Worm (Caenorhabditis elegans) whole organism, L1 larva: ENCODE data around the gene comt-4.
"Not testable (repeated sequence)": the region's sequence is repeated elsewhere in the genome, so short reads cannot be mapped to it uniquely, and the experiment has no call there.

Experiments used
- C04F5.9 ChIP-seq: sonication (generic microtip); optimal IDR thresholded peaks from 2 replicates; lab custom pipeline; 2016; ENCODE audit warnings: missing genetic modification characterization, missing compliant biosample characterization
- C34B4.2 ChIP-seq: sonication (generic microtip); optimal IDR thresholded peaks from 2 replicates; lab custom pipeline; 2017; ENCODE audit warnings: mild to moderate bottlenecking, missing genetic modification characterization, missing compliant biosample characterization
- Y116A8C.19 ChIP-seq: sonication (generic microtip); optimal IDR thresholded peaks from 2 replicates; lab custom pipeline; 2016; ENCODE audit warnings: missing compliant biosample characterization, missing genetic modification characterization, borderline replicate concordance
- blmp-1 ChIP-seq: fragments of 150-350 bp; optimal IDR thresholded peaks from 2 replicates; lab custom pipeline; 2014; ENCODE audit warnings: missing biosample characterization, missing genetic modification characterization
- dpl-1 ChIP-seq, 3 experiments: fragments of 150-350 bp in 2 of 3; sonication (generic microtip) in 1 of 3; optimal IDR thresholded peaks; 2 replicates each; lab custom pipeline; 2014 to 2017; ENCODE audit warnings: missing biosample characterization in 3 of 3, missing genetic modification characterization in 3 of 3, missing genetic modification reagents in 3 of 3
- dsc-1 ChIP-seq: sonication (generic microtip); optimal IDR thresholded peaks from 2 replicates; lab custom pipeline; 2016; ENCODE audit warnings: mild to moderate bottlenecking, missing genetic modification characterization, missing compliant biosample characterization
- efl-1 ChIP-seq, 4 experiments: fragments of 150-350 bp; optimal IDR thresholded peaks in 3 of 4; peaks in 1 of 4; 1 replicate in 1 of 4; 2 replicates in 3 of 4; lab custom pipeline; 2014; ENCODE audit warnings: missing biosample characterization in 2 of 4, missing genetic modification characterization in 2 of 4, missing genetic modification reagents in 2 of 4
- elt-3 ChIP-seq, 6 experiments: fragments of 150-350 bp in 1 of 6; sonication (generic microtip); optimal IDR thresholded peaks; 2 replicates each; lab custom pipeline; 2017 to 2018; ENCODE audit warnings: missing biosample characterization in 6 of 6, missing genetic modification characterization in 6 of 6, inconsistent platforms in 1 of 6
- fkh-4 ChIP-seq: sonication (generic microtip); optimal IDR thresholded peaks from 2 replicates; lab custom pipeline; 2016; ENCODE audit warnings: missing compliant biosample characterization, missing genetic modification characterization, borderline replicate concordance
- fkh-8 ChIP-seq: sonication (generic microtip); optimal IDR thresholded peaks from 2 replicates; lab custom pipeline; 2016; ENCODE audit warnings: mild to moderate bottlenecking, missing genetic modification characterization, missing compliant biosample characterization
- hlh-4 ChIP-seq: sonication (generic microtip); optimal IDR thresholded peaks from 2 replicates; lab custom pipeline; 2016; ENCODE audit warnings: mild to moderate bottlenecking, missing genetic modification characterization, missing compliant biosample characterization
- hpl-2 ChIP-seq: fragments of 150-350 bp; optimal IDR thresholded peaks from 2 replicates; lab custom pipeline; 2014; ENCODE audit warnings: missing biosample characterization, missing genetic modification reagents, missing genetic modification characterization
- jun-1 ChIP-seq: fragments of 150-350 bp; optimal IDR thresholded peaks from 2 replicates; lab custom pipeline; 2014; ENCODE audit warnings: missing biosample characterization, missing genetic modification reagents, missing genetic modification characterization
- lin-14 ChIP-seq: fragments of 200-800 bp; sonication (Bioruptor generic); optimal IDR thresholded peaks from 2 replicates; lab custom pipeline; 2018; ENCODE audit warnings: mild to moderate bottlenecking, missing genetic modification characterization, moderate library complexity, missing compliant biosample characterization
- lin-15B ChIP-seq: fragments of 150-350 bp; sonication (generic microtip); optimal IDR thresholded peaks from 3 replicates; lab custom pipeline; 2014; ENCODE audit warnings: missing biosample characterization, missing genetic modification characterization
- lin-35 ChIP-seq, 2 experiments: fragments of 150-350 bp; optimal IDR thresholded peaks; 2 replicates each; lab custom pipeline; 2014; ENCODE audit warnings: missing biosample characterization in 2 of 2, missing genetic modification characterization in 2 of 2, missing genetic modification reagents in 2 of 2
- lsy-2 ChIP-seq, 2 experiments: fragments of 150-350 bp; optimal IDR thresholded peaks; 2 replicates each; lab custom pipeline; 2014; ENCODE audit warnings: missing biosample characterization in 2 of 2, missing genetic modification characterization in 2 of 2
- mdl-1 ChIP-seq, 2 experiments: fragments of 150-350 bp; optimal IDR thresholded peaks; 2 replicates each; lab custom pipeline; 2014 to 2017; ENCODE audit warnings: missing biosample characterization in 2 of 2, missing genetic modification characterization in 2 of 2, inconsistent platforms in 1 of 2
- nhr-19 ChIP-seq: fragments of 200-800 bp; sonication (Bioruptor generic); conservative IDR thresholded peaks from 2 replicates; pipeline ENCODE4 v1.3.6; 2022; ENCODE audit warnings: missing genetic modification characterization, missing compliant biosample characterization
- nhr-20 ChIP-seq: sonication (generic microtip); optimal IDR thresholded peaks from 2 replicates; lab custom pipeline; 2016; ENCODE audit warnings: mild to moderate bottlenecking, missing genetic modification characterization, missing compliant biosample characterization
- nhr-85 ChIP-seq: sonication (generic microtip); peaks from one replicate; lab custom pipeline; 2016; ENCODE audit warnings: missing genetic modification characterization, inconsistent platforms, missing compliant biosample characterization
- pag-3 ChIP-seq: sonication (generic microtip); optimal IDR thresholded peaks from 2 replicates; lab custom pipeline; 2017; ENCODE audit warnings: missing genetic modification characterization, mild to moderate bottlenecking, missing compliant biosample characterization, antibody characterized with exemption, borderline replicate concordance; ENCODE audit not compliant: insufficient read depth
- pax-3 ChIP-seq: fragments of 200-800 bp; sonication (Bioruptor generic); optimal IDR thresholded peaks from 2 replicates; lab custom pipeline; 2018; ENCODE audit warnings: mild to moderate bottlenecking, missing genetic modification characterization, moderate library complexity, missing compliant biosample characterization
- rnt-1 ChIP-seq: sonication (generic microtip); optimal IDR thresholded peaks from 2 replicates; lab custom pipeline; 2016; ENCODE audit warnings: mild to moderate bottlenecking, missing genetic modification characterization, moderate library complexity, missing compliant biosample characterization
- snpc-4 ChIP-seq: fragments of 150-350 bp; optimal IDR thresholded peaks from 2 replicates; lab custom pipeline; 2014; ENCODE audit warnings: missing biosample characterization, missing genetic modification characterization
- snu-23 ChIP-seq: sonication (generic microtip); optimal IDR thresholded peaks from 2 replicates; lab custom pipeline; 2016; ENCODE audit warnings: missing genetic modification characterization, missing compliant biosample characterization
- sptf-1 ChIP-seq: fragments of 150-350 bp; optimal IDR thresholded peaks from 2 replicates; lab custom pipeline; 2014; ENCODE audit warnings: missing biosample characterization, missing genetic modification characterization
- unc-30 ChIP-seq: sonication (generic microtip); optimal IDR thresholded peaks from 2 replicates; lab custom pipeline; 2017; ENCODE audit warnings: missing biosample characterization, missing genetic modification characterization
- unc-86 ChIP-seq: sonication (generic microtip); optimal IDR thresholded peaks from 2 replicates; lab custom pipeline; 2016; ENCODE audit warnings: missing genetic modification characterization, missing compliant biosample characterization
- unc-98 ChIP-seq: fragments of 200-800 bp; sonication (Bioruptor generic); IDR thresholded peaks from 2 replicates; pipeline ENCODE4 v1.3.6; 2022; ENCODE audit warnings: missing genetic modification characterization, missing compliant biosample characterization
- zag-1 ChIP-seq: fragments of 150-350 bp; optimal IDR thresholded peaks from 2 replicates; lab custom pipeline; 2014; ENCODE audit warnings: missing biosample characterization, missing genetic modification characterization

The comt-4 gene

DNA sequence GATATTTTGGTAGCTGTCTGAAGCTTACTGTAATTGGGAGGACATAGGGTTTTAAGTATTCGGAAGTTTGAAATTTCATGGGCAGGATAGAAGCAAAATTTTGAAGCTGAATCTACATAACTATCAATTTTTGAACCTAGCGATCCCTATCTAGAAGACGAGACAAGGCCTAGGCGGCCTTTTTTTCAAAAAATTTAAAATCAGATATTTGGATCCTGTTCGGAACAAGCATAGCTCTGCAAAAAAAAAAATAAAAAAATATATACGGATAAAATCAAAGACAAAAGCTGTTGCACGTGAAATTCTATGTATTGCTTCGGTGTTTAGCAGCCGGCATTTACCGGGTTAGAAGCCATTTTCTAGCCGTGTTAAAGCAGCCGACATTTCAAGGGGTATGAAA is 45.2 kb upstream of the comt-4 start, which contains the start of gene F36F12.2:
F36F12.2 (minus strand) TSS at position 101 of the 400 bp plus-strand sequence.
- no peak for TF ChIP-seq blmp-1 (tag; lab: Kevin White, UChicago)
- no peak for TF ChIP-seq hpl-2 (GFP tag; lab: Kevin White, UChicago)
- TF ChIP-seq unc-30 (tag; lab: Kevin White, UChicago), result no peak
- no peak for TF ChIP-seq pax-3 (tag; lab: Kevin White, UChicago)
- TF ChIP-seq lin-35 (GFP tag; optimal IDR thresholded peaks at IDR 0.05; lab: Kevin White, UChicago), result no peak
- no peak for TF ChIP-seq C04F5.9 (tag; lab: Kevin White, UChicago)
- TF ChIP-seq nhr-20, result no peak
- no peak for TF ChIP-seq hlh-4 (tag; lab: Kevin White, UChicago)
- no peak for TF ChIP-seq snpc-4 (tag; lab: Kevin White, UChicago)
- TF ChIP-seq fkh-4, result no peak
- TF ChIP-seq unc-98 (GFP tag; lab: Robert Waterston, UW), result no peak
- no peak for TF ChIP-seq unc-86
- TF ChIP-seq pag-3 (tag; lab: Kevin White, UChicago), result no peak
- TF ChIP-seq sptf-1 (tag; lab: Kevin White, UChicago), result no peak

DNA sequence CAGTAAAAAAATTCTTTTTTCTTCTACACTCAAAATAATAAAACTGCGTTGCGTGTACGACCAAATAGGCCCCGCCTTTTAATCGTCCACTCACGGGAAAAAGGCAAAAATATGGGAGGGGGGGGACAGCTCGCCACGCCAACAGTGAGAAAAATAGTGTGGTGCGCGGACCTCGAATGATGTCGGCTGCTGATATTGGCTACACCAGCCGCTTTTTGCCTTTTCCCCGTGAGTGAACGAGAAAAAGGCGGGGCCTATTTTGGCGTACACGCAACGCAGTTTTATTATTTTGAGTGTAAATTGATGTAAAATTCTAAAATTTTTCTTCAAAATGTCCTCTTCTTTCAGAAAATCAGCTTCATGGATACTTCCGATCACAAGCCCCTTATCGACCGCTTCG is 40.3 kb upstream of the comt-4 start, which contains the start of gene ztf-28:
ztf-28 (plus strand) TSS at position 349 of the 400 bp plus-strand sequence.
- not testable (repeated sequence) for TF ChIP-seq dpl-1 (GFP tag; optimal IDR thresholded peaks at IDR 0.05; lab: Kevin White, UChicago); sptf-1 (tag; lab: Kevin White, UChicago); Y116A8C.19 (tag; lab: Kevin White, UChicago)

DNA sequence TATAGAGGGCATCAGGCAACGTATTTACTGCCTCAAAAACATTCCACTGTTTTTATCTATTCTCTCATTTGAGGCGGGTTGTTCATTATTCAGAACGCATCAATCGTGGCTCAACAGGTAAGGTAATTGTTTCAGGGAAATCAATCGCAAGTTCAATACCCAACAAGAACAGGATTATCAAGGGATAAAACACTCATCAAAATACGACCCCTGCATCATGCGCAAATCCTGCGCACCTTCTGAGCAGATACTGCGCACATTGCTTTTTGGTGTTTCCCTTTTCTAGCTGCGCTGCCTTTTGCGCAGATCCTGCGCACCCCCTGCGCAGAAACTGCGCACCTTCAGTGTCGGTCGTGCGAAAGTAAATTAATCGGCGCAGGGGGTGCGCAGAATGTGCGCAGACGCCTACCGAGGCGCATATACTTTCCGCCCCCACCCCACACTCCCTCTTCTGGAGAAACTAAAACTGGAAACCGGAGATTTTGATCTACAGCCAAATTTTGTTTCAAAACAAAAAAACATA is 35.8 kb upstream of the comt-4 start, which contains the start of gene F36F12.3:
F36F12.3 (plus strand) TSS at position 51 of the 523 bp plus-strand sequence.
- TF ChIP-seq unc-30 (tag; lab: Kevin White, UChicago); unc-98 (GFP tag; lab: Robert Waterston, UW); jun-1: not testable (repeated sequence)

DNA sequence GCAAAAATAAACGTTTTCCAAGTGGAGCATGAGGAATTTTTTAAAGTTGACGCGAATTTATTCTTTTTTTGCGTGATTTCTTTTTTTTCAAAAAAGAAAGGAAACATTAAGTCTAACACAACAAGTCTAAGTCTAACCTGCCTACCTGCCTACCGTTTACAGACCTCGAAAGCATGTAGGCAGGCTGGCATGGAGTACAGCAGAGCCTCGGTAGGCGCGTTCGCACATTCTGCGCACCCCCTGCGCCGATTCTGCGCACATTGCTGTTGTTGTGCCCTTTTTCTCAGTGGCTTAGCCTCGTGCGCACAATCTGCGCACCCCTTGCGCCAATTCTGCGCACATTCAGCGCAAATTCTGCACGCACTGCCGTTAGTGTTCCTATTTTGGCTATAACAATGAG is 33.9 kb upstream of the comt-4 start:
- TF ChIP-seq nhr-85 (tag; lab: Kevin White, UChicago), result no peak
- no peak for TF ChIP-seq nhr-19
- no peak for TF ChIP-seq Y116A8C.19 (tag; lab: Kevin White, UChicago)
- no peak for TF ChIP-seq C34B4.2
- TF ChIP-seq elt-3 (tag; optimal IDR thresholded peaks at IDR 0.05; lab: Kevin White, UChicago), result no peak
- TF ChIP-seq unc-30 (tag; lab: Kevin White, UChicago), result no peak
- no peak for TF ChIP-seq lin-15B
- no peak for TF ChIP-seq zag-1 (tag; lab: Kevin White, UChicago)
- TF ChIP-seq snu-23 (GFP tag; lab: Kevin White, UChicago), result no peak
- TF ChIP-seq pag-3 (tag; lab: Kevin White, UChicago), result no peak
- TF ChIP-seq dsc-1 (tag; lab: Kevin White, UChicago), result no peak

DNA sequence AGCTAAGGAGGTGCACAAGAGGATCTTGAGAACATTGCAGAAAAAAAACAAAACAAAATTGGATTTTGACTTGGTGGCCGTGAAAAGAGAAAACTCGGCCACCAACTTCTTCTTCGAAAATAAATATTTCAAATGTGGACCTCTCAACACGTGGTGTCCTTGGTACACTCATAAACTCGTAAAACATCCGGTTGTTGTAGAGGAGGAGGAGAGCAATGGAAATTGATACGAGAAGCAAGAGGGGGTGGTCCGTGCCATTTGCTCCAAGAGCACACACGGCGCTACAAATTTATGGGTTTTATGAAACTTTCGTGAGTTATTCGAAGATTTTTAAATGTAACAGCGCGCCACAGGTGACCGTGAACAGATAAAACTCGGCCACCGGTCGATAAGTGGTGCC is 31.9 kb upstream of the comt-4 start:
- no peak for TF ChIP-seq hpl-2 (GFP tag; lab: Kevin White, UChicago)
- peak; percentile 65 for TF ChIP-seq lin-14 (GFP tag; lab: Kevin White, UChicago)
- no peak for TF ChIP-seq fkh-8 (tag; lab: Kevin White, UChicago)
- no peak for TF ChIP-seq lsy-2 (tag; optimal IDR thresholded peaks at IDR 0.05; lab: Kevin White, UChicago)
- peak; percentile 57 for TF ChIP-seq rnt-1 (tag; lab: Kevin White, UChicago)

DNA sequence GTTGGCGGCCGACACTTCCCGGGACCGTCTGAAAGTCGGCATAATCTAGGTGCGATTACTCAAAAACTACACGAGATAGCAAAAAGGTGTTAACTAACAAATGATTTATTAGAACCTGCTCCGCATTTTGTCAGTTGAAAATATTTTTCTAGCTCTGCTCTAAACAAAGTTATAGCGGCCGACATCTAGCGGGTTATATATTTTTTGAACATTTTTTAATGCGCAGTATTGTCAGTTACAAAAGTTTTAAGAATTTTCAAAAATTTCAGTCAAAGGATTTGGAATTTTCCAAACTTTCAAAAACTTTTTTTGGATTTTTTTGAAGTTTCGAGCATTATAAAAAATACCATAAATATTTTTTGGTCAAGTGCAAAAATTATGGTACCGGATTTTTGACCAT is 31.3 kb upstream of the comt-4 start:
- TF ChIP-seq mdl-1 (tag; optimal IDR thresholded peaks at IDR 0.05; lab: Kevin White, UChicago) (no peak), efl-1 (optimal IDR thresholded peaks at IDR 0.05; lab: Kevin White, UChicago) (no peak), efl-1 (GFP tag; optimal IDR thresholded peaks at IDR 0.05 in 1 of 2; lab: Kevin White, UChicago) (peak in 1 of 2 experiments; percentile 77)
